Worm (Caenorhabditis elegans) whole organism, L4/young adult: ENCODE results near the gene ceh-40.

Source experiments
- W03F9.2 ChIP-seq: fragments of 150-350 bp; optimal IDR thresholded peaks from 2 replicates; lab custom pipeline; 2014; ENCODE audit warnings: missing biosample characterization, missing genetic modification characterization
- dao-5 ChIP-seq: sonication (generic microtip); optimal IDR thresholded peaks from 2 replicates; lab custom pipeline; 2016; ENCODE audit warnings: missing genotype, missing genetic modification characterization, moderate library complexity, missing compliant biosample characterization
- him-1 ChIP-seq: sonication (generic microtip); optimal IDR thresholded peaks from 2 replicates; lab custom pipeline; 2016; ENCODE audit warnings: missing genotype, missing genetic modification reagents, missing genetic modification characterization, missing compliant biosample characterization

The ceh-40 gene

DNA sequence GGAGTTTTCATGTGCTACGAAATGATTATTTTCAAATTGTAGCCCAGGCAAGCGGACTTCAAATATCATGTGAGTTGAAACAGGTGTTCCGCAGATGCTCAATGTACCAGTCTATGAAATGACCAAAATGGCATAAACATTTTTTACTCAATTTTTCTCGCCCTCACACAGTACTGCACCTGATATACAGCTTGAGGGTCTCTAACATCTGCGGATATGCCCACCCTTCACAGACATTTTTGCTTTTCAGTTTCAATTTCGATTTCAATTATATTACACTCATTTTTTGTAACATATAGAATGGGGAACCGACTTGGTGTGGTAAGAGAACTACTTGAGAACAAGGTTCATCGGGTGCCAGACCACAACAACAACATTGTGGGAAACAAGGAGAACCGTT, 26.2 kb upstream of the ceh-40 start, which contains the start of gene F42F12.11:
Gene F42F12.11, plus strand, starts transcription at position 301 of the 400 bp plus-strand sequence.
- TF ChIP-seq him-1 (tag; lab: Kevin White, UChicago): no peak
- no peak for TF ChIP-seq W03F9.2
- TF ChIP-seq dao-5 (tag; lab: Kevin White, UChicago): no peak

DNA sequence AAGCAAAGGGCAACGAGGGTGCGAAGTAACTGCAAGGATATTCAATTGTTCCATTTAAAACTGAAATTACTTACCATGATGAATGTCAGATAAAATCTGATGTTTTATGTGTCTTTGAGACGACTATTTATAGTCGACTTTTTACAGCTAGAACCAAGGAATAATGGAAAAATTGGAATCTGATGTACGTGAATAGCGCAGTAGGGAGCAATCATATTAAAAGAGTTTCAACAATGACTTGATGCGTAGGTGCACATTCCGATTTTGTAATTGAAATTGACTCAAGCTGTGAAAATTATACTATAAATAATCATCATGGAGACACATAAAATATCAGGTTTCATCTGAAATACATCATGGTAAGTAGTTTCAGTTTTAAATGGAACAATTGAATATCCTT, 22.7 kb upstream of the ceh-40 start, which contains the start of the genes nspc-9 and nspc-10:
Gene nspc-9, minus strand, starts transcription at position 101 of the 400 bp plus-strand sequence.
Gene nspc-10, plus strand, starts transcription at position 331 of the 400 bp plus-strand sequence.
- TF ChIP-seq dao-5 (tag; lab: Kevin White, UChicago): no peak
- TF ChIP-seq him-1 (tag; lab: Kevin White, UChicago): no peak
- no peak for TF ChIP-seq W03F9.2

- TF ChIP-seq W03F9.2 (no peak), him-1 (tag; lab: Kevin White, UChicago) (no peak), dao-5 (tag; lab: Kevin White, UChicago) (no peak)
These were observed 20.8 kb upstream of the ceh-40 start, which contains the start of gene zig-2 for ce11 chrX:12341338-12341737. TSS of gene zig-2 (minus strand) at chrX:12341438.

ce11 chrX:12337846-12338490, 17.4 kb upstream of the ceh-40 start, which contains the start of gene srd-44:
TSS of gene srd-44 (plus strand) at chrX:12338440.
- TF ChIP-seq dao-5 (tag; lab: Kevin White, UChicago) (no peak), him-1 (tag; lab: Kevin White, UChicago) (no peak), W03F9.2 (no peak)

ce11 chrX:12335808-12336207, 15.2 kb upstream of the ceh-40 start, which contains the start of gene srd-48:
TSS of gene srd-48 (plus strand) at chrX:12336108.
- no peak for TF ChIP-seq dao-5 (tag; lab: Kevin White, UChicago)
- TF ChIP-seq him-1 (tag; lab: Kevin White, UChicago): no peak
- no peak for TF ChIP-seq W03F9.2

DNA sequence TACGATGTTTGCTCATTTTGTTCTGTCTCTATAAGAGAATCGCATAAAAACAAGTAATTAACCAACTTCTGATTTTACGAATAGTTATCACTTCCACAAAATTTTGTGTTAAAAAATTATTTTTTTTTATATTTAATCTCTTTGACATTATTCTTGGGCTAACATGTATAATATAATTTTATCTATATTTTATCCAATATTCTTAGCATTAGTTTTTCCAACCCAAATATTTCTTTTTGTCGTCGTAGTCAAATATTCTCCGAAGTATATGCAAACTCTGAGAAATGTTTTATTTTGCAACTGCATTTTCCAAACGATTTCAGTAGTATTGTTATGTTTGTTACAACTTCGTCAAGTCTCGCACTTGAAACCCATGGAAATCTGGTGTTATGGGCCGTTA, 12.9 kb upstream of the ceh-40 start, which contains the start of gene srd-47:
Gene srd-47, plus strand, starts transcription at position 164 of the 400 bp plus-strand sequence.
- TF ChIP-seq dao-5 (tag; lab: Kevin White, UChicago) (no peak), W03F9.2 (no peak), him-1 (tag; lab: Kevin White, UChicago) (no peak)

DNA sequence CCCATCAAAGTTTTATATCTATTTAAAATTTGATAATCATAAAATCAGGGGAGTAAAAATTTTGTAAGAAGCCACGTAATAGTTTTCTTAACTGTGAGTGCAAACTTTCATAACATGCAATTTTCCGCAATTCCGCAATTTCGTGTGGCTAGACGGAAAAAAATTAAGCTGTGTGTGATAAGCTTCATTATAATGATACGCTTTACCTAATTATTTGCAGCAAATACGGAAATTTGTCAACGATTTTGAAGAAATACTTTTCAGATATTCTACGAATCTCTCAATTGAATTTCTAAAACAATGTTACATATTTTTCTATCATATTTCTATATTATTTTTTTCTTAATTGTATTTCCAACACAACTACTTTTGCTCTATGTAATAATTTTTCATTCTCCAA, 11.2 kb upstream of the ceh-40 start, which contains the start of gene srd-46:
Gene srd-46, plus strand, starts transcription at position 301 of the 400 bp plus-strand sequence.
- no peak for TF ChIP-seq W03F9.2
- no peak for TF ChIP-seq him-1 (tag; lab: Kevin White, UChicago)
- no peak for TF ChIP-seq dao-5 (tag; lab: Kevin White, UChicago)

DNA sequence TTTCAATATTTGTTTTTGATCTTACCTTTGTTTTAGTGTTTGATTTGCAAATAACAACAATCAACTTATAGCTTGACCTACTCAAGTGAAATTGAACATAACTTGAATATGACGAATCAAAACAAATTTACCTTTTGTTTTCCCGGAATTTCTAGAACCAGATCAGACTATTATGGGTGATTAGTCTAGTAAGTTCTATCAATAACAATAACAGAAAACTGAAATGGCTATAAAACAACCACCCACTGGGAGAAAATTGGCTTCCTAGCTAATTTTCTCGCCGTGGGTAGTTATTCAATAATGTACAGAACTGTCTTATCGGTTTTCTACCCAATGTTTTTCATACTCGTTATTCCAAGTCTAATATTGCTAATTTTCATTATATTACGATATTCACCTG, 8.1 kb upstream of the ceh-40 start, which contains the start of gene srd-45:
Gene srd-45, plus strand, starts transcription at position 301 of the 400 bp plus-strand sequence.
- TF ChIP-seq W03F9.2 (no peak), him-1 (tag; lab: Kevin White, UChicago) (no peak), dao-5 (tag; lab: Kevin White, UChicago) (no peak)

ce11 chrX:12326424-12326823, 5.8 kb upstream of the ceh-40 start, which contains the start of gene srd-41:
TSS of gene srd-41 (plus strand) at chrX:12326724.
- TF ChIP-seq W03F9.2: no peak
- no peak for TF ChIP-seq dao-5 (tag; lab: Kevin White, UChicago)
- no peak for TF ChIP-seq him-1 (tag; lab: Kevin White, UChicago)

DNA sequence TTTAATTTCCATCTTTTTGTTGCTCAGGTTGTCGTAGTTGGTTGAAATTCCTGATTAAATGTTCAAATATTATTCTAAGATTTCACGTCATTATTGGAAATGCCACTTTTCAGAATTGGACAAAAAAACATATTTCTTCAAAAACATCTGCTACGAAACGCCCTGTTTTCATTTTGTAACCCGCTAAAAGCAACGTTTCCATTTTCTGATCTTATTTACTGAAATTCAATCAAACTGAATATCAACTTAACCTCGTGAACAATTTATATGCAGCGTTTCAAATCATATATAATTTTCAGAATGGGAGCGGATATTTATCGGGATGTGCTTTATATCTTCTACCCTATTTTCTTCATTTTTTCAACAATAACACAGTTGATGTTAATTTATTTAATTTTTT, 2.9 kb upstream of the ceh-40 start, which contains the start of gene srd-40:
Gene srd-40, plus strand, starts transcription at position 301 of the 400 bp plus-strand sequence.
- TF ChIP-seq W03F9.2 (no peak), him-1 (tag; lab: Kevin White, UChicago) (no peak), dao-5 (tag; lab: Kevin White, UChicago) (no peak)

DNA sequence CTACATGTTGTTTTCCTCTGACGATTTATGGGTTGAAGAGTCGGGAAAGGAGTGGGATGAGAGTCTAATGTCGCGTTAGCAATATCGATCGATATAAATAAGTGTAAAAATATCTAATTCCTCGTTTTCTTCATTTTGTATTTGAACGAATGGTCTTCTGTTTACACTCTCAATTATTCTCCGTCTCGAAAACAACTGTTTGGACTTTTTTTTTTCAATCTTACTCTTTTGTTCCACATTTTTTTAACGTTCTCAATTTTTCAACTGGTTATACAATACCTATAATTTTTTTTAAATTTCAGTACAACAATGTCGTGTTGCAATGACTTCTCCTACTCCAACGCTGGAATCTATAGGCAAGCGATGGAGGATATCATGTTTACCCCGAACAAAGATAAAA, 780 bp upstream of the ceh-40 start, which contains the start of gene F17A2.13:
Gene F17A2.13, plus strand, starts transcription at position 301 of the 400 bp plus-strand sequence.
- no peak for TF ChIP-seq him-1 (tag; lab: Kevin White, UChicago)
- no peak for TF ChIP-seq dao-5 (tag; lab: Kevin White, UChicago)

- TF ChIP-seq him-1 (tag; lab: Kevin White, UChicago): no peak
- TF ChIP-seq dao-5 (tag; lab: Kevin White, UChicago): no peak
- TF ChIP-seq W03F9.2: no peak
These were observed 3.0 kb downstream of the ceh-40 start for ce11 chrX:12317560-12317959.

- TF ChIP-seq dao-5 (tag; lab: Kevin White, UChicago) (no peak), him-1 (tag; lab: Kevin White, UChicago) (no peak), W03F9.2 (no peak)
These were observed 5.3 kb downstream of the ceh-40 start, which contains the start of gene xtr-2 for ce11 chrX:12315268-12315667. TSS of gene xtr-2 (plus strand) at chrX:12315568.

- TF ChIP-seq him-1 (tag; lab: Kevin White, UChicago) (no peak), dao-5 (tag; lab: Kevin White, UChicago) (no peak), W03F9.2 (no peak)
These were observed 6.2 kb downstream of the ceh-40 start for ce11 chrX:12314395-12314794.
